Fruit fly (Drosophila melanogaster) whole organism, embryonic: ENCODE measurements around the gene EMC6.

Experiments used
- Aef1 ChIP-seq: fragments of 200-800 bp; sonication (Bioruptor generic); IDR thresholded peaks from 3 replicates; pipeline ENCODE4 v1.3.6; 2022; ENCODE audit warnings: missing biosample characterization, missing genetic modification characterization
- Asciz ChIP-seq: fragments of 200-800 bp; sonication (Bioruptor generic); optimal IDR thresholded peaks from 2 replicates; lab custom pipeline; 2017; ENCODE audit warnings: missing biosample characterization, mild to moderate bottlenecking, missing genetic modification characterization, missing genetic modification reagents
- Atf3 ChIP-seq: fragments of 200-800 bp; sonication (Bioruptor generic); optimal IDR thresholded peaks from 3 replicates; lab custom pipeline; 2016; ENCODE audit warnings: missing biosample characterization, missing genetic modification characterization
- BtbVII ChIP-seq: fragments of 200-800 bp; sonication (Bioruptor generic); optimal IDR thresholded peaks from 3 replicates; lab custom pipeline; 2017; ENCODE audit warnings: missing biosample characterization, mild to moderate bottlenecking, missing genetic modification characterization
- CG11247 ChIP-seq: fragments of 200-800 bp; sonication (Bioruptor generic); IDR thresholded peaks from 2 replicates; pipeline ENCODE4 v1.3.6; 2022; ENCODE audit warnings: missing biosample characterization, missing genetic modification characterization
- CG11695 ChIP-seq: fragments of 200-800 bp; sonication (Bioruptor generic); IDR thresholded peaks from 3 replicates; pipeline ENCODE4 v1.3.6; 2022; ENCODE audit warnings: missing biosample characterization, missing genetic modification characterization
- CG12236 ChIP-seq: fragments of 200-800 bp; sonication (Bioruptor generic); optimal IDR thresholded peaks from 2 replicates; lab custom pipeline; 2016; ENCODE audit warnings: missing biosample characterization, missing genetic modification characterization
- CG12942 ChIP-seq: fragments of 200-800 bp; sonication (Bioruptor generic); optimal IDR thresholded peaks from 3 replicates; lab custom pipeline; 2016; ENCODE audit warnings: missing biosample characterization, missing genetic modification characterization
- CG13287 ChIP-seq: fragments of 200-800 bp; sonication (Bioruptor generic); IDR thresholded peaks from 2 replicates; pipeline ENCODE4 v1.3.6; 2022; ENCODE audit warnings: missing biosample characterization, missing genetic modification characterization; ENCODE audit not compliant: partially characterized antibody
- CG13296 ChIP-seq: fragments of 200-800 bp; sonication (Bioruptor generic); optimal IDR thresholded peaks from 3 replicates; lab custom pipeline; 2018; ENCODE audit warnings: missing biosample characterization, mild to moderate bottlenecking, missing genetic modification characterization
- CG14965 ChIP-seq: fragments of 200-800 bp; sonication (Bioruptor generic); optimal IDR thresholded peaks from 2 replicates; lab custom pipeline; 2016; ENCODE audit warnings: missing biosample characterization, missing genetic modification characterization, borderline replicate concordance
- CG1529 ChIP-seq: fragments of 200-800 bp; sonication (Bioruptor generic); optimal IDR thresholded peaks from 3 replicates; lab custom pipeline; 2018; ENCODE audit warnings: missing biosample characterization, missing genetic modification characterization
- CG15514 ChIP-seq: fragments of 200-800 bp; sonication (Bioruptor generic); optimal IDR thresholded peaks from 3 replicates; lab custom pipeline; 2017; ENCODE audit warnings: missing biosample characterization, missing genetic modification characterization, mild to moderate bottlenecking, moderate library complexity, missing genetic modification reagents
- CG1647 ChIP-seq: fragments of 200-800 bp; sonication (Bioruptor generic); optimal IDR thresholded peaks from 3 replicates; lab custom pipeline; 2016; ENCODE audit warnings: missing biosample characterization, missing genetic modification characterization
- CG16863 ChIP-seq: fragments of 200-800 bp; sonication (Bioruptor generic); optimal IDR thresholded peaks from 3 replicates; lab custom pipeline; 2016; ENCODE audit warnings: missing biosample characterization, missing genetic modification characterization
- CG2116 ChIP-seq: fragments of 200-800 bp; sonication (Bioruptor generic); optimal IDR thresholded peaks from 3 replicates; lab custom pipeline; 2018; ENCODE audit warnings: missing biosample characterization, mild to moderate bottlenecking, missing genetic modification characterization
- CG2199 ChIP-seq: fragments of 200-800 bp; sonication (Bioruptor generic); IDR thresholded peaks from 3 replicates; pipeline ENCODE4 v1.3.6; 2022; ENCODE audit warnings: missing biosample characterization, missing genetic modification characterization
- CG3847 ChIP-seq: fragments of 200-800 bp; sonication (Bioruptor generic); IDR thresholded peaks from 2 replicates; pipeline ENCODE4 v1.3.6; 2022; ENCODE audit warnings: missing biosample characterization, missing genetic modification characterization
- CG4854 ChIP-seq: fragments of 200-800 bp; sonication (Bioruptor generic); optimal IDR thresholded peaks from 2 replicates; lab custom pipeline; 2016; ENCODE audit warnings: missing biosample characterization, missing genetic modification characterization, inconsistent platforms
- CG6654 ChIP-seq: fragments of 200-800 bp; sonication (Bioruptor generic); optimal IDR thresholded peaks from 2 replicates; lab custom pipeline; 2017; ENCODE audit warnings: missing biosample characterization, mild to moderate bottlenecking, missing genetic modification characterization
- CG7786 ChIP-seq: fragments of 200-800 bp; sonication (Bioruptor generic); optimal IDR thresholded peaks from 2 replicates; lab custom pipeline; 2016; ENCODE audit warnings: missing biosample characterization, missing genetic modification characterization
- Dll ChIP-seq: fragments of 200-800 bp; sonication (Bioruptor generic); IDR thresholded peaks from 4 replicates; pipeline ENCODE4 v1.3.6; 2022; ENCODE audit warnings: missing biosample characterization, missing genetic modification characterization; ENCODE audit not compliant: partially characterized antibody
- Dp ChIP-seq: fragments of 200-800 bp; sonication (Bioruptor generic); optimal IDR thresholded peaks from 2 replicates; lab custom pipeline; 2018; ENCODE audit warnings: missing biosample characterization, mild to moderate bottlenecking, missing genetic modification characterization, moderate library complexity
- ERR ChIP-seq: fragments of 200-800 bp; sonication (Bioruptor generic); optimal IDR thresholded peaks from 2 replicates; lab custom pipeline; 2016; ENCODE audit warnings: missing biosample characterization, missing genetic modification characterization
- Eip74EF ChIP-seq, 2 experiments: fragments of 200-800 bp in 1 of 2; fragments of >200 bp in 1 of 2; sonication (Bioruptor generic) in 1 of 2; optimal IDR thresholded peaks; 2 replicates each; lab custom pipeline; 2017 to 2019; ENCODE audit warnings: missing biosample characterization in 2 of 2, missing genetic modification characterization in 2 of 2, mild to moderate bottlenecking in 1 of 2, moderate library complexity in 1 of 2
- Ets65A ChIP-seq: fragments of 200-800 bp; sonication (Bioruptor generic); peaks from one replicate; lab custom pipeline; 2016; ENCODE audit warnings: missing biosample characterization, missing genetic modification characterization
- HHEX ChIP-seq: fragments of 200-800 bp; sonication (Bioruptor generic); optimal IDR thresholded peaks from 3 replicates; lab custom pipeline; 2017; ENCODE audit warnings: missing biosample characterization, mild to moderate bottlenecking, missing genetic modification characterization, missing genetic modification reagents
- HLH4C ChIP-seq: fragments of 200-800 bp; sonication (Bioruptor generic); IDR thresholded peaks from 3 replicates; pipeline ENCODE4 v1.3.6; 2022; ENCODE audit warnings: missing biosample characterization, missing genetic modification characterization; ENCODE audit not compliant: partially characterized antibody
- Lim3 ChIP-seq: fragments of 200-800 bp; sonication (Bioruptor generic); IDR thresholded peaks from 2 replicates; pipeline ENCODE4 v1.3.6; 2022; ENCODE audit warnings: missing biosample characterization, missing genetic modification characterization
- Mrtf ChIP-seq: fragments of 200-800 bp; sonication (Bioruptor generic); IDR thresholded peaks from 3 replicates; pipeline ENCODE4 v1.3.6; 2022; ENCODE audit warnings: missing biosample characterization, missing genetic modification characterization
- Poxn ChIP-seq: fragments of 200-800 bp; sonication (Bioruptor generic); IDR thresholded peaks from 2 replicates; pipeline ENCODE4 v1.3.6; 2022; ENCODE audit warnings: missing biosample characterization, missing genetic modification characterization
- Sox102F ChIP-seq: fragments of 200-800 bp; sonication (Bioruptor generic); optimal IDR thresholded peaks from 2 replicates; lab custom pipeline; 2018; ENCODE audit warnings: missing biosample characterization, mild to moderate bottlenecking, missing genetic modification characterization, moderate library complexity
- Spps ChIP-seq: fragments of 200-800 bp; sonication (Bioruptor generic); optimal IDR thresholded peaks from 2 replicates; lab custom pipeline; 2018; ENCODE audit warnings: missing biosample characterization, mild to moderate bottlenecking, missing genetic modification characterization
- YL-1 ChIP-seq: fragments of 200-800 bp; sonication (Bioruptor generic); optimal IDR thresholded peaks from 3 replicates; lab custom pipeline; 2017; ENCODE audit warnings: missing biosample characterization, mild to moderate bottlenecking, missing genetic modification characterization
- ato ChIP-seq: fragments of 200-800 bp; sonication (Bioruptor generic); IDR thresholded peaks from 2 replicates; pipeline ENCODE4 v1.3.6; 2022; ENCODE audit warnings: missing biosample characterization, missing genetic modification characterization; ENCODE audit not compliant: partially characterized antibody
- cad ChIP-seq: fragments of >200 bp; optimal IDR thresholded peaks from 2 replicates; lab custom pipeline; 2017; ENCODE audit warnings: missing biosample characterization, missing genetic modification characterization
- dimm ChIP-seq: fragments of 200-800 bp; sonication (Bioruptor generic); IDR thresholded peaks from 2 replicates; pipeline ENCODE4 v1.3.6; 2022; ENCODE audit warnings: missing biosample characterization, missing genetic modification characterization
- emc ChIP-seq: fragments of 200-800 bp; sonication (Bioruptor generic); optimal IDR thresholded peaks from 2 replicates; lab custom pipeline; 2016; ENCODE audit warnings: missing biosample characterization, missing genetic modification characterization
- fu2 ChIP-seq: fragments of 200-800 bp; sonication (Bioruptor generic); optimal IDR thresholded peaks from 2 replicates; lab custom pipeline; 2016; ENCODE audit warnings: missing biosample characterization, missing genetic modification characterization
- grn ChIP-seq: fragments of 200-800 bp; sonication (Bioruptor generic); optimal IDR thresholded peaks from 3 replicates; lab custom pipeline; 2017; ENCODE audit warnings: missing biosample characterization, missing genetic modification characterization
- her ChIP-seq: fragments of 200-800 bp; sonication (Bioruptor generic); optimal IDR thresholded peaks from 2 replicates; lab custom pipeline; 2016; ENCODE audit warnings: missing biosample characterization, missing genetic modification characterization
- hth ChIP-seq: fragments of >200 bp; optimal IDR thresholded peaks from 2 replicates; lab custom pipeline; 2017; ENCODE audit warnings: inconsistent platforms
- kay ChIP-seq: fragments of 200-800 bp; sonication (Bioruptor generic); optimal IDR thresholded peaks from 2 replicates; lab custom pipeline; 2016; ENCODE audit warnings: missing biosample characterization, missing genetic modification characterization
- org-1 ChIP-seq: fragments of 200-800 bp; sonication (Bioruptor generic); optimal IDR thresholded peaks from 2 replicates; lab custom pipeline; 2017; ENCODE audit warnings: missing biosample characterization, missing genetic modification characterization
- seq ChIP-seq: fragments of 200-800 bp; sonication (Bioruptor generic); IDR thresholded peaks from 2 replicates; pipeline ENCODE4 v1.3.6; 2022; ENCODE audit warnings: missing biosample characterization, missing genetic modification characterization
- stwl ChIP-seq: fragments of 200-800 bp; sonication (Bioruptor generic); optimal IDR thresholded peaks from 3 replicates; lab custom pipeline; 2018; ENCODE audit warnings: missing biosample characterization, mild to moderate bottlenecking, missing genetic modification characterization, moderate library complexity
- tap ChIP-seq: fragments of 200-800 bp; optimal IDR thresholded peaks from 3 replicates; lab custom pipeline; 2019; ENCODE audit warnings: missing biosample characterization, mild to moderate bottlenecking, missing genetic modification characterization, moderate library complexity
- tna ChIP-seq: fragments of 200-800 bp; sonication (Bioruptor generic); IDR thresholded peaks from 2 replicates; pipeline ENCODE4 v1.3.6; 2022; ENCODE audit warnings: missing biosample characterization, missing genetic modification characterization; ENCODE audit not compliant: partially characterized antibody
- trem ChIP-seq: fragments of 200-800 bp; optimal IDR thresholded peaks from 3 replicates; lab custom pipeline; 2019; ENCODE audit warnings: missing biosample characterization, mild to moderate bottlenecking, missing genetic modification characterization, moderate library complexity
- trh ChIP-seq: fragments of 200-800 bp; sonication (Bioruptor generic); optimal IDR thresholded peaks from 2 replicates; lab custom pipeline; 2016; ENCODE audit warnings: missing biosample characterization, missing genetic modification characterization
- vfl ChIP-seq: fragments of 200-800 bp; sonication (Bioruptor generic); optimal IDR thresholded peaks from 2 replicates; lab custom pipeline; 2016; ENCODE audit warnings: missing biosample characterization, missing genetic modification characterization
- z ChIP-seq: fragments of 200-800 bp; sonication (Bioruptor generic); IDR thresholded peaks from 3 replicates; pipeline ENCODE4 v1.3.6; 2022; ENCODE audit warnings: missing biosample characterization, missing genetic modification characterization

The EMC6 gene

DNA sequence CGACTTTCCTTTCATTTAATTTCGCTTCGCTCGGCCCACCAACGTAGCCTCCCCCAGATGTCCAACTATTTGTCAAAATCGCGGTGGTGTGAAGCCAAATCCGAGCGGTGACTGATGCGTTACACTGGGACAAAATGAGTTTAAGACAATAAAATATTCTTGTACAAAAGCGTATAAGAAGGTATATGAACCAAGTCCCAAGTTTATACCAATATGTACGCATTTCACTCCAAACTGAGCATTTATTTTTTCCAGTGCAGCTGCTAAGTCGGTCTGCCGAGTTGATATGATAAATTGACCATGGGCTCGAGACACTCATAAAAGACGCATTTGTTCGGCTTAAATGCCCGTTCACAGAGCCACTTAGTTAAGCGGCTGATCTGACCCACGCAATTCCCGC is 20.1 kb downstream of the EMC6 start (continued):
- TF ChIP-seq Lim3 (GFP tag; lab: Robert Waterston, UW) (no peak), cad (GFP tag; lab: Kevin White, UChicago) (no peak), Atf3 (GFP tag; lab: Kevin White, UChicago) (no peak), seq (GFP tag; lab: Robert Waterston, UW) (peak; percentile 62; the same call in 1 of the 2 replicates), CG3847 (GFP tag; lab: Robert Waterston, UW) (peak; percentile 23; the same call in 1 of the 2 replicates), CG14965 (GFP tag; lab: Kevin White, UChicago) (no peak), CG13287 (no peak), CG13296 (GFP tag; lab: Kevin White, UChicago) (no peak), CG2199 (GFP tag; lab: Robert Waterston, UW) (peak; percentile 20; the same call in 1 of the 3 replicates), trh (GFP tag; lab: Kevin White, UChicago) (no peak), stwl (tag; lab: Kevin White, UChicago) (no peak), CG15514 (peak; percentile 36), HHEX (GFP tag; lab: Kevin White, UChicago) (peak; percentile 29), tap (tag; lab: Kevin White, UChicago) (peak; percentile 45), emc (GFP tag; lab: Kevin White, UChicago) (no peak), ERR (GFP tag; lab: Kevin White, UChicago) (no peak), Aef1 (GFP tag; lab: Robert Waterston, UW) (peak; percentile 63; the same call in 2 of the 3 replicates), CG1647 (GFP tag; lab: Kevin White, UChicago) (peak; percentile 30), Sox102F (peak; percentile 70), Dp (GFP tag; lab: Kevin White, UChicago) (no peak), trem (tag; lab: Kevin White, UChicago) (no peak), Ets65A (GFP tag; lab: Kevin White, UChicago) (peak; percentile 73), kay (GFP tag; lab: Kevin White, UChicago) (no peak), tna (GFP tag; lab: Robert Waterston, UW) (no peak), org-1 (GFP tag; lab: Kevin White, UChicago) (peak; percentile 7), CG12942 (peak; percentile 44), dimm (no peak), ato (GFP tag; lab: Robert Waterston, UW) (no peak), BtbVII (GFP tag; lab: Kevin White, UChicago) (no peak), HLH4C (GFP tag; lab: Robert Waterston, UW) (no peak), Spps (tag; lab: Kevin White, UChicago) (no peak), fu2 (GFP tag; lab: Kevin White, UChicago) (no peak), CG12236 (GFP tag; lab: Kevin White, UChicago) (no peak), Poxn (GFP tag; lab: Robert Waterston, UW) (no peak), YL-1 (GFP tag; lab: Kevin White, UChicago) (no peak), CG6654 (GFP tag; lab: Kevin White, UChicago) (no peak), Mrtf (GFP tag; lab: Robert Waterston, UW) (peak; percentile 26; the same call in 1 of the 3 replicates), Eip74EF (GFP tag; optimal IDR thresholded peaks at IDR 0.05; lab: Kevin White, UChicago) (peak in 1 of 2 experiments; percentile 38), her (GFP tag; lab: Kevin White, UChicago) (no peak), CG2116 (GFP tag; lab: Kevin White, UChicago) (no peak), CG1529 (GFP tag; lab: Kevin White, UChicago) (no peak), hth (no peak), Dll (GFP tag; lab: Robert Waterston, UW) (no peak), Asciz (GFP tag; lab: Kevin White, UChicago) (peak; percentile 16), CG11247 (peak; percentile 49; the same call in 1 of the 2 replicates), grn (GFP tag; lab: Kevin White, UChicago) (no peak), CG11695 (GFP tag; lab: Robert Waterston, UW) (no peak), z (GFP tag; lab: Robert Waterston, UW) (no peak), CG4854 (GFP tag; lab: Kevin White, UChicago) (no peak), vfl (no peak), CG7786 (peak; percentile 42), CG16863 (peak; percentile 42)
